Fruit fly (Drosophila melanogaster): Measurements from ENCODE around the gene CG46339.

Gene CG46339

dm6 chr3R:26866577-26867456, 48.7 kb upstream of the CG46339 start, which contains the start of the genes ball and His2Av (continued):
- TF ChIP-seq ara (GFP tag; IDR thresholded peaks at IDR 0.05) (peak; percentile 61; the same call in 1 of the 2 replicates), sens (GFP tag) (peak; percentile 98), CG2678 (tag; optimal IDR thresholded peaks at IDR 0.05) (peak; percentile 75), repo (GFP tag; optimal IDR thresholded peaks at IDR 0.05) (peak; percentile 86), CG8281 (tag; optimal IDR thresholded peaks at IDR 0.05) (peak; percentile 8), Xbp1 (GFP tag; optimal IDR thresholded peaks at IDR 0.05) (peak; percentile 93), Optix (GFP tag; IDR thresholded peaks at IDR 0.05) (peak; percentile 85), B-H2 (GFP tag; optimal IDR thresholded peaks at IDR 0.05) (peak; percentile 86), slbo (GFP tag; IDR thresholded peaks at IDR 0.05) (peak; percentile 91), CG13296 (GFP tag; optimal IDR thresholded peaks at IDR 0.05) (peak; percentile 65), emc (GFP tag; optimal IDR thresholded peaks at IDR 0.05) (peak; percentile 78), CG11696 (GFP tag; IDR thresholded peaks at IDR 0.05) (0 out of 2 replicates have a peak, but pooled peaks have one; percentile 27), en (GFP tag; optimal IDR thresholded peaks at IDR 0.05) (peak; percentile 62), tna (GFP tag; IDR thresholded peaks at IDR 0.05; ENCODE audit: partially characterized antibody) (peak; percentile 59), CG13123 (GFP tag; optimal IDR thresholded peaks at IDR 0.05) (peak; percentile 77), Lpt (GFP tag; optimal IDR thresholded peaks at IDR 0.05) (no peak), lab (GFP tag; optimal IDR thresholded peaks at IDR 0.05) (peak; percentile 87), CG13624 (GFP tag; optimal IDR thresholded peaks at IDR 0.05) (peak; percentile 85), Vsx1 (GFP tag; optimal IDR thresholded peaks at IDR 0.05) (peak; percentile 55), gcm (GFP tag; optimal IDR thresholded peaks at IDR 0.05) (peak; percentile 77), Gsc (GFP tag; IDR thresholded peaks at IDR 0.05) (no peak), phol (tag; optimal IDR thresholded peaks at IDR 0.05) (peak; percentile 76), sima (GFP tag; optimal IDR thresholded peaks at IDR 0.05) (peak; percentile 70), Hand (GFP tag; optimal IDR thresholded peaks at IDR 0.05) (peak; percentile 4), CG15601 (tag; optimal IDR thresholded peaks at IDR 0.05) (peak; percentile 69), CG9932 (GFP tag; IDR thresholded peaks at IDR 0.05) (peak; percentile 90), CG7271 (tag; optimal IDR thresholded peaks at IDR 0.05) (peak; percentile 53), vnd (GFP tag; IDR thresholded peaks at IDR 0.05; ENCODE audit: partially characterized antibody) (peak; percentile 82), aop (GFP tag; IDR thresholded peaks at IDR 0.05) (peak; percentile 40; the same call in 1 of the 2 replicates), yki (optimal IDR thresholded peaks at IDR 0.05) (no peak), C15 (GFP tag; IDR thresholded peaks at IDR 0.05) (peak; percentile 65), dmrt11E (tag; optimal IDR thresholded peaks at IDR 0.05) (peak; percentile 78)

- no peak for TF ChIP-seq Hr78 (GFP tag; optimal IDR thresholded peaks at IDR 0.05)
- peak; percentile 33 for TF ChIP-seq jumu (GFP tag; optimal IDR thresholded peaks at IDR 0.05)
- TF ChIP-seq pb (GFP tag; optimal IDR thresholded peaks at IDR 0.05), result peak; percentile 29
- no peak for TF ChIP-seq pita (GFP tag; optimal IDR thresholded peaks at IDR 0.05)
- no peak for TF ChIP-seq CG8290 (GFP tag; optimal IDR thresholded peaks at IDR 0.05)
- TF ChIP-seq CG8290 (tag; optimal IDR thresholded peaks at IDR 0.05), result peak in 1 of 2 experiments; percentile 35
- TF ChIP-seq Hmx (GFP tag; optimal IDR thresholded peaks at IDR 0.05), result peak; percentile 8
- TF ChIP-seq CG8281 (tag; optimal IDR thresholded peaks at IDR 0.05), result no peak
- no peak for TF ChIP-seq peb (GFP tag; IDR thresholded peaks at IDR 0.05)
- no peak for TF ChIP-seq Ets97D (GFP tag; optimal IDR thresholded peaks at IDR 0.05)
- no peak for TF ChIP-seq BEAF-32 (GFP tag; optimal IDR thresholded peaks at IDR 0.05)
- TF ChIP-seq E2f2 (GFP tag; IDR thresholded peaks at IDR 0.05), result peak; percentile 61
- 0 out of 2 replicates have a peak, but pooled peaks have one; percentile 10 for TF ChIP-seq ap (GFP tag; IDR thresholded peaks at IDR 0.05)
- peak; percentile 37; the same call in 1 of the 2 replicates for TF ChIP-seq seq (GFP tag; IDR thresholded peaks at IDR 0.05)
- TF ChIP-seq odd (GFP tag; optimal IDR thresholded peaks at IDR 0.05), result no peak
- TF ChIP-seq HLH54F (GFP tag; optimal IDR thresholded peaks at IDR 0.05), result no peak
- peak; percentile 42; the same call in 1 of the 2 replicates for TF ChIP-seq CG5953 (GFP tag; IDR thresholded peaks at IDR 0.05)
- peak; percentile 69 for TF ChIP-seq nerfin-1 (tag; optimal IDR thresholded peaks at IDR 0.05)
- 0 out of 2 replicates have a peak, but pooled peaks have one; percentile 9 for TF ChIP-seq Drgx (GFP tag; IDR thresholded peaks at IDR 0.05)
Measured at dm6 chr3R:26867457-26868044, 48.0 kb upstream of the CG46339 start.
